Worm (Caenorhabditis elegans) whole organism, L1 larva: ENCODE data around the gene pinn-1.

Experiments used
- C04F5.9 ChIP-seq: sonication (generic microtip); optimal IDR thresholded peaks from 2 replicates; lab custom pipeline; 2016; ENCODE audit warnings: missing genetic modification characterization, missing compliant biosample characterization
- Y116A8C.19 ChIP-seq: sonication (generic microtip); optimal IDR thresholded peaks from 2 replicates; lab custom pipeline; 2016; ENCODE audit warnings: missing compliant biosample characterization, missing genetic modification characterization, borderline replicate concordance
- alr-1 ChIP-seq: fragments of 200-800 bp; sonication (Bioruptor generic); optimal IDR thresholded peaks from 2 replicates; lab custom pipeline; 2018; ENCODE audit warnings: borderline replicate concordance, mild to moderate bottlenecking, missing genetic modification characterization, missing compliant biosample characterization
- ama-1 ChIP-seq: fragments of 150-350 bp; optimal IDR thresholded peaks from 2 replicates; lab custom pipeline; 2014
- ceh-8 ChIP-seq: fragments of 200-800 bp; sonication (Bioruptor generic); optimal IDR thresholded peaks from 2 replicates; lab custom pipeline; 2018; ENCODE audit warnings: mild to moderate bottlenecking, missing genetic modification characterization, moderate library complexity, missing compliant biosample characterization
- ceh-82 ChIP-seq, 3 experiments: fragments of 150-350 bp in 1 of 3; sonication (generic microtip) in 2 of 3; optimal IDR thresholded peaks; 2 replicates each; lab custom pipeline; 2014 to 2017; ENCODE audit warnings: missing biosample characterization in 3 of 3, missing genetic modification characterization in 3 of 3
- ceh-90 ChIP-seq: sonication (generic microtip); optimal IDR thresholded peaks from 2 replicates; lab custom pipeline; 2016; ENCODE audit warnings: missing genetic modification characterization, missing compliant biosample characterization
- dpl-1 ChIP-seq, 3 experiments: fragments of 150-350 bp in 2 of 3; sonication (generic microtip) in 1 of 3; optimal IDR thresholded peaks; 2 replicates each; lab custom pipeline; 2014 to 2017; ENCODE audit warnings: missing biosample characterization in 3 of 3, missing genetic modification characterization in 3 of 3, missing genetic modification reagents in 3 of 3
- efl-1 ChIP-seq, 4 experiments: fragments of 150-350 bp; optimal IDR thresholded peaks in 3 of 4; peaks in 1 of 4; 1 replicate in 1 of 4; 2 replicates in 3 of 4; lab custom pipeline; 2014; ENCODE audit warnings: missing biosample characterization in 2 of 4, missing genetic modification characterization in 2 of 4, missing genetic modification reagents in 2 of 4
- efl-3 ChIP-seq: fragments of 200-800 bp; sonication (Bioruptor generic); optimal IDR thresholded peaks from 2 replicates; lab custom pipeline; 2018; ENCODE audit warnings: mild to moderate bottlenecking, missing genetic modification characterization, missing compliant biosample characterization
- elt-2 ChIP-seq: sonication (generic microtip); optimal IDR thresholded peaks from 2 replicates; lab custom pipeline; 2016; ENCODE audit warnings: missing genetic modification characterization, mild to moderate bottlenecking, inconsistent platforms, missing compliant biosample characterization, missing genetic modification reagents
- elt-3 ChIP-seq, 6 experiments: fragments of 150-350 bp in 1 of 6; sonication (generic microtip); optimal IDR thresholded peaks; 2 replicates each; lab custom pipeline; 2017 to 2018; ENCODE audit warnings: missing biosample characterization in 6 of 6, missing genetic modification characterization in 6 of 6, inconsistent platforms in 1 of 6
- ets-5 ChIP-seq: fragments of 200-800 bp; sonication (Bioruptor generic); IDR thresholded peaks from 2 replicates; pipeline ENCODE4 v1.3.6; 2022; ENCODE audit warnings: missing genetic modification characterization, missing compliant biosample characterization
- fkh-4 ChIP-seq: sonication (generic microtip); optimal IDR thresholded peaks from 2 replicates; lab custom pipeline; 2016; ENCODE audit warnings: missing compliant biosample characterization, missing genetic modification characterization, borderline replicate concordance
- fos-1 ChIP-seq: fragments of 150-350 bp; optimal IDR thresholded peaks from 2 replicates; lab custom pipeline; 2014; ENCODE audit warnings: missing biosample characterization, missing genetic modification characterization
- jun-1 ChIP-seq: fragments of 150-350 bp; optimal IDR thresholded peaks from 2 replicates; lab custom pipeline; 2014; ENCODE audit warnings: missing biosample characterization, missing genetic modification reagents, missing genetic modification characterization
- lin-15B ChIP-seq: fragments of 150-350 bp; sonication (generic microtip); optimal IDR thresholded peaks from 3 replicates; lab custom pipeline; 2014; ENCODE audit warnings: missing biosample characterization, missing genetic modification characterization
- lin-35 ChIP-seq, 2 experiments: fragments of 150-350 bp; optimal IDR thresholded peaks; 2 replicates each; lab custom pipeline; 2014; ENCODE audit warnings: missing biosample characterization in 2 of 2, missing genetic modification characterization in 2 of 2, missing genetic modification reagents in 2 of 2
- lsy-2 ChIP-seq, 2 experiments: fragments of 150-350 bp; optimal IDR thresholded peaks; 2 replicates each; lab custom pipeline; 2014; ENCODE audit warnings: missing biosample characterization in 2 of 2, missing genetic modification characterization in 2 of 2
- mef-2 ChIP-seq: fragments of 150-350 bp; optimal IDR thresholded peaks from 2 replicates; lab custom pipeline; 2014; ENCODE audit warnings: missing biosample characterization, missing genetic modification characterization
- mep-1 ChIP-seq: fragments of 150-350 bp; optimal IDR thresholded peaks from 2 replicates; lab custom pipeline; 2014; ENCODE audit warnings: missing biosample characterization, missing genetic modification characterization
- nhr-19 ChIP-seq: fragments of 200-800 bp; sonication (Bioruptor generic); conservative IDR thresholded peaks from 2 replicates; pipeline ENCODE4 v1.3.6; 2022; ENCODE audit warnings: missing genetic modification characterization, missing compliant biosample characterization
- nhr-28 ChIP-seq: fragments of 150-350 bp; optimal IDR thresholded peaks from 2 replicates; lab custom pipeline; 2014; ENCODE audit warnings: missing biosample characterization, missing genetic modification characterization
- nhr-76 ChIP-seq: sonication (generic microtip); optimal IDR thresholded peaks from 2 replicates; lab custom pipeline; 2017; ENCODE audit warnings: missing biosample characterization, missing genetic modification characterization
- nhr-85 ChIP-seq: sonication (generic microtip); peaks from one replicate; lab custom pipeline; 2016; ENCODE audit warnings: missing genetic modification characterization, inconsistent platforms, missing compliant biosample characterization
- pag-3 ChIP-seq: sonication (generic microtip); optimal IDR thresholded peaks from 2 replicates; lab custom pipeline; 2017; ENCODE audit warnings: missing genetic modification characterization, mild to moderate bottlenecking, missing compliant biosample characterization, antibody characterized with exemption, borderline replicate concordance; ENCODE audit not compliant: insufficient read depth
- pqm-1 ChIP-seq: sonication (generic microtip); optimal IDR thresholded peaks from 3 replicates; lab custom pipeline; 2017; ENCODE audit warnings: missing biosample characterization, missing genetic modification characterization
- sptf-1 ChIP-seq: fragments of 150-350 bp; optimal IDR thresholded peaks from 2 replicates; lab custom pipeline; 2014; ENCODE audit warnings: missing biosample characterization, missing genetic modification characterization
- sup-37 ChIP-seq: fragments of 200-800 bp; sonication (Bioruptor generic); optimal IDR thresholded peaks from 2 replicates; lab custom pipeline; 2018; ENCODE audit warnings: mild to moderate bottlenecking, missing genetic modification characterization, missing compliant biosample characterization
- swsn-7 ChIP-seq: sonication (generic microtip); optimal IDR thresholded peaks from 2 replicates; lab custom pipeline; 2016; ENCODE audit warnings: missing genetic modification characterization, missing compliant biosample characterization
- tlp-1 ChIP-seq: fragments of 150-350 bp; optimal IDR thresholded peaks from 2 replicates; lab custom pipeline; 2014; ENCODE audit warnings: missing biosample characterization, missing genetic modification characterization
- unc-30 ChIP-seq: sonication (generic microtip); optimal IDR thresholded peaks from 2 replicates; lab custom pipeline; 2017; ENCODE audit warnings: missing biosample characterization, missing genetic modification characterization
- vab-15 ChIP-seq: sonication (generic microtip); optimal IDR thresholded peaks from 2 replicates; lab custom pipeline; 2017; ENCODE audit warnings: missing genotype, mild to moderate bottlenecking, missing genetic modification characterization, missing compliant biosample characterization
- zag-1 ChIP-seq: fragments of 150-350 bp; optimal IDR thresholded peaks from 2 replicates; lab custom pipeline; 2014; ENCODE audit warnings: missing biosample characterization, missing genetic modification characterization
- zip-4 ChIP-seq: fragments of 200-800 bp; sonication (Bioruptor generic); optimal IDR thresholded peaks from 2 replicates; lab custom pipeline; 2018; ENCODE audit warnings: mild to moderate bottlenecking, missing genetic modification characterization, moderate library complexity, missing compliant biosample characterization

Gene pinn-1

DNA sequence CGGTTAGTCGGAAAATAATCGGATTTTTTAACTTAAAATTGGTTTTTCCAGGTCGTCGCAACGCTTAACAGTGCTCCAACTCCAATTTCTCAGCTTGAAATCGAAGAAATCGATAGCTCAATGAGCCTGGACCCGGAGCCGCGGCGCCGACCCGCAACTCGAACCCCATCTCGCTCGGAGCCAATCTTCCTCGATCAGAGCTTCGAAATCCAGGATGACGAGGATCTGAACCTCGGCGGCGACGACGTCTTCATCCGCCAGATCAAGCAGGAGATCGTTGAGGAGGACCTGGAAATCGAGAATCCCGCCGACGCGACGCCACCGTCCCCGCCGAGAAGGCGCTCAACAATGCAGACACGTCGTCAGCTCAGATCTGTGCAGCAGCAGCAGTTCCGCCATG, 31.4 kb upstream of the pinn-1 start:
- no peak for TF ChIP-seq fos-1
- TF ChIP-seq nhr-28 (tag; lab: Kevin White, UChicago): no peak
- no peak for TF ChIP-seq mef-2 (tag; lab: Kevin White, UChicago)
- no peak for TF ChIP-seq elt-2 (tag; lab: Kevin White, UChicago)
- no peak for TF ChIP-seq sup-37 (GFP tag; lab: Kevin White, UChicago)
- TF ChIP-seq Y116A8C.19: no peak
- no peak for TF ChIP-seq ceh-90 (tag; lab: Kevin White, UChicago)
- no peak for TF ChIP-seq ama-1
- TF ChIP-seq tlp-1: no peak
- no peak for TF ChIP-seq elt-3 (tag; optimal IDR thresholded peaks at IDR 0.05; lab: Kevin White, UChicago)
- TF ChIP-seq fkh-4: no peak
- no peak for TF ChIP-seq lin-15B
- TF ChIP-seq nhr-76 (tag; lab: Kevin White, UChicago): no peak
- no peak for TF ChIP-seq pqm-1
- no peak for TF ChIP-seq pag-3 (tag; lab: Kevin White, UChicago)
- TF ChIP-seq alr-1 (tag; lab: Kevin White, UChicago): no peak
- no peak for TF ChIP-seq swsn-7 (tag; lab: Kevin White, UChicago)
- TF ChIP-seq, all 84 proteins: peak for 0

DNA sequence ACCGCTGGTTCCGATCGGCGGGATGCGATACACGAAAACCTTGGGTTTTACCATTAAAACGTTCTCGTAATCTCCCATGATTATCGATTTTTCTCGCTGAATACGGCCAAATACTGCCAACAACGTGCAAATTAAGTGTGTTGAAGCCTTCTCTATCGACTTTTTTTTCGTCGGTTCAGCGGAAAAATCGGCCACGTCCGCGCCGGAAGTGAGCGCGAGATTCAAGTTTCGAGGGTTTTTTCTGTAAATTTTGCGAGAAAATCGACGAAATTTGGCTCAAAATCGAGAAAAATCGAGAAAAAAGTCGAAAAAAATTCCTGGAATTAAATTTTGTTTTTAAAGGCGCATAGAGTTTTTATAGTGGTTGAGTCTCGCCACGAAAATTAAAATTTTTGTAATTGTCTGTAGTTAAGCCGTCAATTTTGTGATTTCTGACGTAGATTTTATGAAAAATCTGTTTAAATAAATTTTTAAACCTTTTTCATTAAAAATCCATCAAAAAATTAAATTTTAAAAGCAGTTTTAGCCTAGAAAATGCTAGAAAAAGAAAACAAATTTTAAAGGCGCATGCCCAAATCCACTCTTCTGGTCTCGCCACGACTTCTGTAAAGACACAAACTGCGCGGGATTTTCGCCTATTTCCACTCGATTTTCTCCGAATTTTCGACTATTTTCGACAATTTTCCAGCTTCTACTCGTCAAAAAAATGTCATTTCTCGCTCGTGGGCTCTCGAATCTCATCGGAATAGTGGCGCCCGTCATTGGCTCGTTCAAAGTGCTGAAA, 30.5 kb upstream of the pinn-1 start, which contains the start of the genes ncap-1 and Y110A2AR.1:
ncap-1 (minus strand) TSS at position 241 of the 784 bp plus-strand sequence.
Y110A2AR.1 (plus strand) TSS at position 637 of the 784 bp plus-strand sequence.
- peak in 1 of 3 experiments; percentile 18 for TF ChIP-seq ceh-82 (tag; optimal IDR thresholded peaks at IDR 0.05; lab: Kevin White, UChicago)
- peak; percentile 68 to 88 for TF ChIP-seq lin-35 (GFP tag; optimal IDR thresholded peaks at IDR 0.05; lab: Kevin White, UChicago)
- no peak for TF ChIP-seq unc-30 (tag; lab: Kevin White, UChicago)
- TF ChIP-seq efl-3 (GFP tag; lab: Kevin White, UChicago): no peak
- peak; percentile 1 for TF ChIP-seq mep-1
- TF ChIP-seq jun-1 (tag; lab: Kevin White, UChicago): no peak
- no peak for TF ChIP-seq nhr-85
- no peak for TF ChIP-seq ets-5 (GFP tag; lab: Robert Waterston, UW)
- peak; percentile 49 to 83 (median 74) for TF ChIP-seq dpl-1 (GFP tag; optimal IDR thresholded peaks at IDR 0.05; lab: Kevin White, UChicago)
- peak in 1 of 2 experiments; percentile 13 for TF ChIP-seq lsy-2 (tag; optimal IDR thresholded peaks at IDR 0.05; lab: Kevin White, UChicago)
- TF ChIP-seq efl-1 (optimal IDR thresholded peaks at IDR 0.05; lab: Kevin White, UChicago): peak; percentile 37 to 81
- peak; percentile 82 to 98 for TF ChIP-seq efl-1 (GFP tag; optimal IDR thresholded peaks at IDR 0.05 in 1 of 2; lab: Kevin White, UChicago)
- TF ChIP-seq zip-4 (GFP tag; lab: Kevin White, UChicago): no peak
- TF ChIP-seq, all 84 proteins: peak for 6

DNA sequence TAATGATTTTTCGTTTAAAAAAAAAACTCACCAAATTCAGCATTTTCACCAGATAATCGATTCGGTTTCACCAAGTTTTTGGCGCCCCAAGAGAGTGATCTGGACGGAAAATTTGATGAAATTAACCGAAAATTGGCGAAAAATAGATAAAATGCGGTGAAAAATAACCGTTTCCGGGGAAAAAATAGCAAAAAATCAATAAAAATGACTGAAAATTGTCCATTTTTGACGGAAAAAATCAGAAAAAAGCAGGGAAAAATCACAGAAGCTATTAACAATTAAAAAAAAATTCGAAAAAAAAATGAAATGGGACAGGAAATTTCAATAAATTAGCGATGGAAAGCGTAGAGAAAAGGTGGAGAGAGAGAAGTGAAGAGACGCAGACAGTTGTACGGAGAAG, 24.7 kb upstream of the pinn-1 start, which contains the start of gene ubc-15:
ubc-15 (minus strand) TSS at position 101 of the 400 bp plus-strand sequence.
- TF ChIP-seq C04F5.9 (tag; lab: Kevin White, UChicago): no peak
- TF ChIP-seq zag-1 (tag; lab: Kevin White, UChicago): no peak
- TF ChIP-seq, all 84 proteins: peak for 0

DNA sequence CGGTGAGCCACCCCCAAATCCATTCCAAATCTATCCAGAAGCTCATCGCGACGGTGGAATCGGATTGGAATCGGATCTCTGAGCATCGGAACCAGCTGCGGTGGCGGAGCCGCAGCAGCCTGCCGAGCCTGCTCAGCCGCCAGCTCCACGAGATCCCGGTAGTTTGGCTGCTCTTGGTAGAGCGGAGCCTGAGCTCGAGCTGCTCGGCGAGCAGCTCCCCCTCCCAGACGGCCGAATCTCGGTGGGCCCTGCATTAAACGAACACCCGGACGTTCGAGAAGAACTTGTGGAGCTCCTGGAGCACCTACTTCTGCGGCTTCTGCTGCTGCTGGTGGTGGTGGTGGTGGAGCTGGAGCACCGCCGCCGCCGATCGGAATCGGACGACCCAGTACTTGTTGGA, 14.9 kb upstream of the pinn-1 start:
- peak; percentile 81 for TF ChIP-seq ceh-8 (GFP tag; lab: Kevin White, UChicago)
- TF ChIP-seq efl-3 (GFP tag; lab: Kevin White, UChicago): no peak
- TF ChIP-seq nhr-19: no peak
- no peak for TF ChIP-seq elt-3 (tag; optimal IDR thresholded peaks at IDR 0.05; lab: Kevin White, UChicago)
- TF ChIP-seq sptf-1 (tag; lab: Kevin White, UChicago): no peak
- TF ChIP-seq vab-15 (tag; lab: Kevin White, UChicago): no peak
